Worm (Caenorhabditis elegans) whole organism, young adult: ENCODE measurements around the gene cpt-4.

Experiments
- Y67H2A.10 ChIP-seq: fragments of 200-800 bp; sonication (Bioruptor generic); conservative IDR thresholded peaks from 2 replicates; pipeline ENCODE4 v1.3.6; 2022; ENCODE audit warnings: missing genetic modification reagents, missing genetic modification characterization, missing compliant biosample characterization
- ama-1 ChIP-seq, 3 experiments: fragments of 150-350 bp in 1 of 3; sonication (generic microtip) in 2 of 3; optimal IDR thresholded peaks; 2 replicates each; lab custom pipeline; 2014 to 2018; ENCODE audit warnings: missing biosample characterization in 2 of 3, missing genetic modification characterization in 2 of 3, missing genetic modification reagents in 2 of 3
- cebp-1 ChIP-seq, 2 experiments: fragments of 200-800 bp in 1 of 2; sonication (Bioruptor generic) in 1 of 2; sonication (generic microtip) in 1 of 2; IDR thresholded peaks in 1 of 2; optimal IDR thresholded peaks in 1 of 2; 2 replicates each; pipeline versions ENCODE4 v1.3.6 to Lab custom; 2017 to 2022; ENCODE audit warnings: missing compliant biosample characterization in 2 of 2, missing genetic modification characterization in 2 of 2, mild to moderate bottlenecking in 1 of 2, missing genetic modification reagents in 1 of 2, moderate library complexity in 1 of 2
- tbx-9 ChIP-seq: sonication (generic microtip); optimal IDR thresholded peaks from 2 replicates; lab custom pipeline; 2016; ENCODE audit warnings: borderline replicate concordance, missing genetic modification characterization, inconsistent platforms, missing compliant biosample characterization
- unc-62 ChIP-seq: fragments of 150-350 bp; optimal IDR thresholded peaks from 2 replicates; lab custom pipeline; 2014; ENCODE audit warnings: missing biosample characterization, missing genetic modification reagents, missing genetic modification characterization

DNA sequence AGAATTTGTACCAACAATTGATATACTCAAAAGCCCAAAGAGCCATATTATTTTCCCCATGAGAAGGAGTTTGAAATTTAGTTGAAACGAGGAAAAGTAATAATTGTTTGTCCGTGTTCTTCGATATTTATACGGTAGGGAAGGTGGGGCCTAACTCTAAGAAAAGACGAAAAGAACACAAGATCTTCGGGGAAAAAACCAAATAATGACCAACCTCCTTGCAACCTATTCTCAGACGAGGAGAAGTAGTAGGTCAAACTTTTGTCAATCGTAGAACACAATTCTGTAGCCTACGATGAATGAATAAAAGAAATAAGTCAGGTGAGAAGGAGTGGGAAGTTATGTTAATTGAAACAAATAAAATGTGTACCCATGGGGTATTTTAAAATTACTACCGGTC, 40.4 kb downstream of the cpt-4 start, which contains the start of gene ncx-8:
- TF ChIP-seq tbx-9 (tag; lab: Kevin White, UChicago): no peak
- no peak for TF ChIP-seq ama-1 (optimal IDR thresholded peaks at IDR 0.05; lab: Kevin White, UChicago)
- no peak for TF ChIP-seq ama-1 (GFP tag; optimal IDR thresholded peaks at IDR 0.05; lab: Kevin White, UChicago)
- TF ChIP-seq Y67H2A.10 (GFP tag; lab: Robert Waterston, UW): no peak
- no peak for TF ChIP-seq unc-62
- TF ChIP-seq cebp-1 (GFP tag; IDR thresholded peaks at IDR 0.05; lab: Robert Waterston, UW): no peak
- TF ChIP-seq cebp-1 (tag; optimal IDR thresholded peaks at IDR 0.05; lab: Kevin White, UChicago): no peak
